Worm (Caenorhabditis elegans) whole organism, L4/young adult: ENCODE data around the gene sec-61.G.

Source experiments
- W03F9.2 ChIP-seq: fragments of 150-350 bp; optimal IDR thresholded peaks from 2 replicates; lab custom pipeline; 2014; ENCODE audit warnings: missing biosample characterization, missing genetic modification characterization
- dao-5 ChIP-seq: sonication (generic microtip); optimal IDR thresholded peaks from 2 replicates; lab custom pipeline; 2016; ENCODE audit warnings: missing genotype, missing genetic modification characterization, moderate library complexity, missing compliant biosample characterization
- him-1 ChIP-seq: sonication (generic microtip); optimal IDR thresholded peaks from 2 replicates; lab custom pipeline; 2016; ENCODE audit warnings: missing genotype, missing genetic modification reagents, missing genetic modification characterization, missing compliant biosample characterization

Gene sec-61.G

ce11 chrV:10896295-10896694, 648 bp downstream of the sec-61.G start, which contains the start of gene F32D8.13:
Gene F32D8.13 (minus strand): TSS chrV:10896543.
- TF ChIP-seq him-1 (no peak), W03F9.2 (tag; lab: Kevin White, UChicago) (no peak), dao-5 (tag; lab: Kevin White, UChicago) (no peak)

ce11 chrV:10894601-10895000, 2.3 kb downstream of the sec-61.G start, which contains the start of the genes F32D8.14 and F32D8.5:
Gene F32D8.14 (minus strand): TSS chrV:10894788.
Gene F32D8.5 (plus strand): TSS chrV:10894800.
- TF ChIP-seq him-1 (peak; percentile 33), W03F9.2 (tag; lab: Kevin White, UChicago) (peak; percentile 92), dao-5 (tag; lab: Kevin White, UChicago) (no peak)

- TF ChIP-seq dao-5 (tag; lab: Kevin White, UChicago) (no peak), W03F9.2 (tag; lab: Kevin White, UChicago) (no peak), him-1 (no peak)
Measured at ce11 chrV:10893510-10894128, 3.3 kb downstream of the sec-61.G start, which contains the start of gene F32D8.4. Gene F32D8.4 (minus strand): TSS chrV:10893560.

ce11 chrV:10890980-10891379, 6.0 kb downstream of the sec-61.G start, which contains the start of gene F32D8.12:
Gene F32D8.12 (minus strand): TSS chrV:10891027.
- TF ChIP-seq W03F9.2 (tag; lab: Kevin White, UChicago) (no peak), him-1 (no peak), dao-5 (tag; lab: Kevin White, UChicago) (no peak)

- no peak for TF ChIP-seq dao-5 (tag; lab: Kevin White, UChicago)
- no peak for TF ChIP-seq him-1
- no peak for TF ChIP-seq W03F9.2 (tag; lab: Kevin White, UChicago)
Measured at ce11 chrV:10889774-10890173, 7.2 kb downstream of the sec-61.G start.

ce11 chrV:10889036-10889435, 7.9 kb downstream of the sec-61.G start, which contains the start of gene F32D8.11:
Gene F32D8.11 (minus strand): TSS chrV:10889136.
- no peak for TF ChIP-seq dao-5 (tag; lab: Kevin White, UChicago)
- no peak for TF ChIP-seq him-1
- TF ChIP-seq W03F9.2 (tag; lab: Kevin White, UChicago), result no peak

ce11 chrV:10888153-10888552, 8.8 kb downstream of the sec-61.G start:
- TF ChIP-seq W03F9.2 (tag; lab: Kevin White, UChicago), result no peak
- no peak for TF ChIP-seq him-1
- no peak for TF ChIP-seq dao-5 (tag; lab: Kevin White, UChicago)

ce11 chrV:10887564-10887963, 9.4 kb downstream of the sec-61.G start:
- no peak for TF ChIP-seq dao-5 (tag; lab: Kevin White, UChicago)
- no peak for TF ChIP-seq W03F9.2 (tag; lab: Kevin White, UChicago)
- no peak for TF ChIP-seq him-1

ce11 chrV:10886405-10886887, 10.5 kb downstream of the sec-61.G start, which contains the start of gene F32D8.3:
Gene F32D8.3 (plus strand): TSS chrV:10886837.
- TF ChIP-seq dao-5 (tag; lab: Kevin White, UChicago) (no peak), W03F9.2 (tag; lab: Kevin White, UChicago) (no peak), him-1 (no peak)

ce11 chrV:10883478-10883877, 13.5 kb downstream of the sec-61.G start, which contains the start of gene F32D8.2:
Gene F32D8.2 (plus strand): TSS chrV:10883778.
- TF ChIP-seq dao-5 (tag; lab: Kevin White, UChicago), result no peak
- TF ChIP-seq him-1, result no peak
- no peak for TF ChIP-seq W03F9.2 (tag; lab: Kevin White, UChicago)

- TF ChIP-seq W03F9.2 (tag; lab: Kevin White, UChicago), result no peak
Measured at ce11 chrV:10880138-10880882, 16.6 kb downstream of the sec-61.G start, which contains the start of gene F32D8.1. Gene F32D8.1 (plus strand): TSS chrV:10880832.

- TF ChIP-seq him-1 (no peak), dao-5 (tag; lab: Kevin White, UChicago) (no peak), W03F9.2 (tag; lab: Kevin White, UChicago) (no peak)
Measured at ce11 chrV:10877808-10878600, 18.9 kb downstream of the sec-61.G start.

- TF ChIP-seq dao-5 (tag; lab: Kevin White, UChicago) (no peak), him-1 (no peak), W03F9.2 (tag; lab: Kevin White, UChicago) (no peak)
Measured at ce11 chrV:10876512-10876911, 20.4 kb downstream of the sec-61.G start.
